Worm (Caenorhabditis elegans) whole organism, L4 larva: Measurements from ENCODE around the gene C33F10.11.

Source experiments
- F37D6.2 ChIP-seq: sonication (generic microtip); optimal IDR thresholded peaks from 2 replicates; lab custom pipeline; 2016; ENCODE audit warnings: mild to moderate bottlenecking, missing genetic modification characterization, missing compliant biosample characterization
- daf-12 ChIP-seq: fragments of 150-350 bp; optimal IDR thresholded peaks from 2 replicates; lab custom pipeline; 2014; ENCODE audit warnings: missing biosample characterization, missing genetic modification reagents, missing genetic modification characterization
- fos-1 ChIP-seq: fragments of 150-350 bp; optimal IDR thresholded peaks from 2 replicates; lab custom pipeline; 2014; ENCODE audit warnings: missing biosample characterization, missing genetic modification characterization
- nhr-48 ChIP-seq: sonication (generic microtip); optimal IDR thresholded peaks from 2 replicates; lab custom pipeline; 2016; ENCODE audit warnings: mild to moderate bottlenecking, missing genetic modification characterization, missing compliant biosample characterization
- pha-4 ChIP-seq, 2 experiments: fragments of 150-350 bp in 1 of 2; fragments of 200-800 bp in 1 of 2; sonication (Bioruptor generic) in 1 of 2; IDR thresholded peaks in 1 of 2; optimal IDR thresholded peaks in 1 of 2; 2 replicates each; pipeline versions ENCODE4 v1.3.6 to Lab custom; 2014 to 2022; ENCODE audit warnings: missing genetic modification characterization in 2 of 2, missing genetic modification reagents in 2 of 2, missing biosample characterization in 1 of 2, missing compliant biosample characterization in 1 of 2
- sdz-12 ChIP-seq: fragments of 200-800 bp; sonication (Bioruptor generic); optimal IDR thresholded peaks from 2 replicates; lab custom pipeline; 2018; ENCODE audit warnings: mild to moderate bottlenecking, missing genetic modification characterization, missing compliant biosample characterization
- unc-62 ChIP-seq, 3 experiments: fragments of 150-350 bp in 1 of 3; sonication (generic microtip); optimal IDR thresholded peaks in 2 of 3; peaks in 1 of 3; 1 replicate in 1 of 3; 2 replicates in 2 of 3; lab custom pipeline; 2014 to 2017; ENCODE audit warnings: missing biosample characterization in 3 of 3, missing genetic modification characterization in 3 of 3, missing genetic modification reagents in 3 of 3, missing genotype in 1 of 3

DNA sequence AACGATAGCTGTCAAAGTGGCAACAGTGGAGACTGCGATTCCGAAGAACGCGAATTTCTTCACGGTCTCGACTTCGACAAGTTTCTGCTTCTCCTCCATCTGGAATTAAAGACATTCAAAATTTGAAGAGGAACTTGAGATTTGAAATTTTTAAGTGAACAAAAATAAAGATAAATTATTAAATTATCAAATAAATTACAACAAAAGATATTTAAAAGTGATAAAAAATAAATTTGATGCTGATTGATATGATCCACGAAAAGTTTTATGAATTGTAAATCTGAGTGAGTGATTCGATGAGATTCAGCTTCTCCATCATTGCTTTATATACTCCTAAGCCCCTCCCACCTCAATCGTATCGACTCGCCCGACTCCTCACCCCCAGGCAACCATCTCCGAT, 32.8 kb upstream of the C33F10.11 start, which contains the start of gene col-17:
- TF ChIP-seq fos-1 (tag; lab: Kevin White, UChicago) (no peak), daf-12 (no peak), unc-62 (GFP tag; optimal IDR thresholded peaks at IDR 0.05 in 1 of 2; lab: Kevin White, UChicago) (no peak), unc-62 (tag; optimal IDR thresholded peaks at IDR 0.05; lab: Kevin White, UChicago) (no peak), F37D6.2 (tag; lab: Kevin White, UChicago) (no peak), pha-4 (GFP tag; IDR thresholded peaks at IDR 0.05; lab: Robert Waterston, UW) (no peak), pha-4 (tag; optimal IDR thresholded peaks at IDR 0.05; lab: Kevin White, UChicago) (no peak), sdz-12 (GFP tag; lab: Kevin White, UChicago) (no peak), nhr-48 (no peak)
